Worm (Caenorhabditis elegans) whole organism, L4 larva: Measurements from ENCODE around the gene pgap-1.
"Not testable (repeated sequence)": the region's sequence is repeated elsewhere in the genome, so short reads cannot be mapped to it uniquely, and the experiment has no call there.

ENCODE experiments used
- D1046.2 ChIP-seq: fragments of 200-800 bp; sonication (Bioruptor generic); IDR thresholded peaks from 2 replicates; pipeline ENCODE4 v1.3.6; 2022; ENCODE audit warnings: missing genetic modification characterization, missing compliant biosample characterization
- F37D6.2 ChIP-seq: sonication (generic microtip); optimal IDR thresholded peaks from 2 replicates; lab custom pipeline; 2016; ENCODE audit warnings: mild to moderate bottlenecking, missing genetic modification characterization, missing compliant biosample characterization
- F44E2.7 ChIP-seq: fragments of 200-800 bp; sonication (Bioruptor generic); IDR thresholded peaks from 2 replicates; pipeline ENCODE4 v2.1.2; 2022; ENCODE audit warnings: missing genetic modification characterization, missing compliant biosample characterization
- F49E8.2 ChIP-seq: sonication (generic microtip); optimal IDR thresholded peaks from 2 replicates; lab custom pipeline; 2016; ENCODE audit warnings: missing compliant biosample characterization, mild to moderate bottlenecking, missing genetic modification characterization, borderline replicate concordance
- T20F7.1 ChIP-seq: fragments of 200-800 bp; sonication (Bioruptor generic); optimal IDR thresholded peaks from 2 replicates; lab custom pipeline; 2018; ENCODE audit warnings: mild to moderate bottlenecking, missing genetic modification characterization, missing compliant biosample characterization
- Y105C5A.15 ChIP-seq: fragments of 200-800 bp; sonication (Bioruptor generic); IDR thresholded peaks from 2 replicates; pipeline ENCODE4 v1.3.6; 2022; ENCODE audit warnings: missing genetic modification characterization, missing compliant biosample characterization
- ZK546.5 ChIP-seq, 2 experiments: sonication (generic microtip); optimal IDR thresholded peaks; 2 replicates each; lab custom pipeline; 2017; ENCODE audit warnings: missing biosample characterization in 2 of 2, missing genetic modification characterization in 2 of 2
- ceh-20 ChIP-seq: fragments of 200-800 bp; sonication (Bioruptor generic); IDR thresholded peaks from 2 replicates; pipeline ENCODE4 v1.3.6; 2022; ENCODE audit warnings: missing genetic modification reagents, missing genetic modification characterization, missing compliant biosample characterization
- ceh-44 ChIP-seq: fragments of 200-800 bp; sonication (Bioruptor generic); IDR thresholded peaks from 2 replicates; pipeline ENCODE4 v1.3.6; 2022; ENCODE audit warnings: missing genetic modification reagents, missing genetic modification characterization, missing compliant biosample characterization
- ceh-62 ChIP-seq: sonication (generic microtip); optimal IDR thresholded peaks from 2 replicates; lab custom pipeline; 2017; ENCODE audit warnings: missing biosample characterization, missing genetic modification characterization
- ctbp-1 ChIP-seq: fragments of 200-800 bp; sonication (Bioruptor generic); IDR thresholded peaks from 2 replicates; pipeline ENCODE4 v1.3.6; 2022; ENCODE audit warnings: missing genetic modification reagents, missing genetic modification characterization, missing compliant biosample characterization
- daf-16 ChIP-seq, 3 experiments: sonication (generic microtip); optimal IDR thresholded peaks; 2 replicates each; lab custom pipeline; 2016 to 2017; ENCODE audit warnings: missing genetic modification characterization in 3 of 3, missing genetic modification reagents in 3 of 3, mild to moderate bottlenecking in 2 of 3, missing compliant biosample characterization in 2 of 3, missing biosample characterization in 1 of 3, moderate library complexity in 1 of 3
- daf-8 ChIP-seq: fragments of 200-800 bp; sonication (Bioruptor generic); IDR thresholded peaks from 2 replicates; pipeline ENCODE4 v1.3.6; 2022; ENCODE audit warnings: missing genetic modification characterization, missing compliant biosample characterization
- dmd-8 ChIP-seq: fragments of 200-800 bp; sonication (Bioruptor generic); IDR thresholded peaks from 2 replicates; pipeline ENCODE4 v1.3.6; 2022; ENCODE audit warnings: missing genetic modification characterization, missing compliant biosample characterization
- dpl-1 ChIP-seq: fragments of 150-350 bp; optimal IDR thresholded peaks from 2 replicates; lab custom pipeline; 2014; ENCODE audit warnings: missing biosample characterization, missing genetic modification reagents, missing genetic modification characterization
- duxl-1 ChIP-seq: sonication (generic microtip); optimal IDR thresholded peaks from 2 replicates; lab custom pipeline; 2016; ENCODE audit warnings: mild to moderate bottlenecking, missing genetic modification characterization, moderate library complexity, missing compliant biosample characterization; ENCODE audit not compliant: poor library complexity
- fkh-10 ChIP-seq: fragments of 150-350 bp; optimal IDR thresholded peaks from 2 replicates; lab custom pipeline; 2014; ENCODE audit warnings: missing biosample characterization, missing genetic modification reagents, missing genetic modification characterization
- jun-1 ChIP-seq: fragments of 150-350 bp; optimal IDR thresholded peaks from 2 replicates; lab custom pipeline; 2014; ENCODE audit warnings: missing biosample characterization, missing genetic modification reagents, missing genetic modification characterization
- lim-7 ChIP-seq: fragments of 200-800 bp; sonication (Bioruptor generic); IDR thresholded peaks from 2 replicates; pipeline ENCODE4 v1.3.6; 2022; ENCODE audit warnings: missing genetic modification characterization, missing compliant biosample characterization
- lin-29 ChIP-seq: fragments of 200-800 bp; sonication (Bioruptor generic); IDR thresholded peaks from 2 replicates; pipeline ENCODE4 v1.3.6; 2022; ENCODE audit warnings: missing genetic modification reagents, missing genetic modification characterization, missing compliant biosample characterization
- mdl-1 ChIP-seq, 2 experiments: fragments of 150-350 bp in 1 of 2; sonication (generic microtip) in 1 of 2; optimal IDR thresholded peaks; 2 replicates each; lab custom pipeline; 2014 to 2017; ENCODE audit warnings: missing biosample characterization in 2 of 2, missing genetic modification characterization in 2 of 2
- mep-1 ChIP-seq: fragments of 150-350 bp; sonication (generic microtip); optimal IDR thresholded peaks from 3 replicates; lab custom pipeline; 2014; ENCODE audit warnings: missing biosample characterization, missing genetic modification characterization
- mxl-2 ChIP-seq: fragments of 200-800 bp; sonication (Bioruptor generic); conservative IDR thresholded peaks from 2 replicates; pipeline ENCODE4 v1.3.6; 2022; ENCODE audit warnings: missing genetic modification reagents, missing genetic modification characterization, missing compliant biosample characterization
- nhr-10 ChIP-seq: fragments of 150-350 bp; optimal IDR thresholded peaks from 2 replicates; lab custom pipeline; 2014; ENCODE audit warnings: missing biosample characterization, missing genetic modification characterization
- nhr-11 ChIP-seq: fragments of 150-350 bp; optimal IDR thresholded peaks from 2 replicates; lab custom pipeline; 2014; ENCODE audit warnings: missing biosample characterization, missing genetic modification characterization
- nhr-25 ChIP-seq: sonication (generic microtip); optimal IDR thresholded peaks from 2 replicates; lab custom pipeline; 2017; ENCODE audit warnings: missing genetic modification characterization, mild to moderate bottlenecking, missing compliant biosample characterization, antibody characterized with exemption, moderate library complexity, borderline replicate concordance; ENCODE audit not compliant: insufficient read depth
- nhr-28 ChIP-seq: fragments of 150-350 bp; optimal IDR thresholded peaks from 2 replicates; lab custom pipeline; 2014; ENCODE audit warnings: missing biosample characterization, missing genetic modification characterization
- nhr-76 ChIP-seq: fragments of 150-350 bp; optimal IDR thresholded peaks from 2 replicates; lab custom pipeline; 2014; ENCODE audit warnings: missing biosample characterization, missing genetic modification characterization
- php-3 ChIP-seq: fragments of 200-800 bp; sonication (Bioruptor generic); IDR thresholded peaks from 2 replicates; pipeline ENCODE4 v1.3.6; 2022; ENCODE audit warnings: missing genetic modification reagents, missing genetic modification characterization, missing compliant biosample characterization
- snpc-4 ChIP-seq: fragments of 150-350 bp; optimal IDR thresholded peaks from 2 replicates; lab custom pipeline; 2014; ENCODE audit warnings: missing biosample characterization, missing genetic modification characterization
- spr-3 ChIP-seq: fragments of 200-800 bp; sonication (Bioruptor generic); optimal IDR thresholded peaks from 2 replicates; lab custom pipeline; 2018; ENCODE audit warnings: mild to moderate bottlenecking, missing genetic modification characterization, missing compliant biosample characterization
- tag-97 ChIP-seq: fragments of 200-800 bp; sonication (Bioruptor generic); IDR thresholded peaks from 2 replicates; pipeline ENCODE4 v1.3.6; 2022; ENCODE audit warnings: missing genetic modification characterization, missing compliant biosample characterization
- vab-7 ChIP-seq: fragments of 200-800 bp; sonication (Bioruptor generic); IDR thresholded peaks from 2 replicates; pipeline ENCODE4 v1.3.6; 2022; ENCODE audit warnings: missing genetic modification reagents, missing genetic modification characterization, missing compliant biosample characterization
- zfp-2 ChIP-seq: sonication (generic microtip); optimal IDR thresholded peaks from 2 replicates; lab custom pipeline; 2016; ENCODE audit warnings: mild to moderate bottlenecking, missing genetic modification characterization, missing compliant biosample characterization
- ztf-11 ChIP-seq: fragments of 150-350 bp; optimal IDR thresholded peaks from 2 replicates; lab custom pipeline; 2014; ENCODE audit warnings: missing biosample characterization, missing genetic modification characterization
- ztf-7 ChIP-seq: fragments of 150-350 bp; optimal IDR thresholded peaks from 2 replicates; lab custom pipeline; 2014; ENCODE audit warnings: missing biosample characterization, missing genetic modification characterization

Gene pgap-1

DNA sequence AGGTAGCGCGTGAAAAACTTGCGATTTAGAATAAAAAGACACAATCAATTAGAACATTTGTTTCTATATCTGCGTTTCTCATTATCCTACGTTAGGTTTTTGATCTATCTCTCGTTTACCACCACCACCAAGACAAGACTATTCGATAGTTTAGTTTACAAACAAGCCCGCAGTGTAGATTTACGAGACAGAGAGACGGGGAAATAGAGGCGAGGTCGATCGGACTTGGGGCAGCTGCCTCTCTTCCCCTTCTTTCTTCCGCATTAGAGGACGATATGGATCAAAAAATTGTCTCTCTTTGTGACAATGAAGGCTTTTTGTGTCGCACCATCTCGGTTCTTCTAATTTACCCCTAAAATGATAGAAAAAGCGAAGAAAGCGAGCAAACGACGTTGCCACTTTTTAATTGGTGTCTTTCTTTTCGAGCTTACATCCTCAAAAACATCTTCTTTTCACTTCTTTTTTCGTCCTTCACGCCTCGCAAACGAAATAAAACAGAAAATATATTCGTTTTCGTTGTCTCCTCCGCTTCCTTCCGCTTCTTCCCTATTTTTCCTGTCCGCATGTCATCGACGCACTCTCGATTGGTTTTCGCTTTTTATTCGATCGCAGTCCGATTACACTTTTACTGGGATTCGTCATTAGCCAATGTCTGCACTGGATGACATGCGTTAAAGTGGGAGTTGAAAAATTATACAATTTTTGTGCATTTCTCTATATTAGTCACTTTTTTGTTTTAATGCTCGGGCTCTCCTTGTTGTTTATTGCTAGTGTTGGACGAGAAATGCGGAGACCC is 39.9 kb downstream of the pgap-1 start (continued):
- TF ChIP-seq F44E2.7 = no peak
- TF ChIP-seq Y105C5A.15 (GFP tag; lab: Robert Waterston, UW) = no peak
- TF ChIP-seq mdl-1 (tag; optimal IDR thresholded peaks at IDR 0.05; lab: Kevin White, UChicago) = peak in 1 of 2 experiments; percentile 9
- TF ChIP-seq lin-29 (GFP tag; lab: Robert Waterston, UW) = no peak
- no peak for TF ChIP-seq mxl-2
- peak; percentile 27 for TF ChIP-seq nhr-28 (tag; lab: Kevin White, UChicago)
- no peak for TF ChIP-seq ctbp-1
- no peak for TF ChIP-seq daf-8
- no peak for TF ChIP-seq fkh-10 (GFP tag; lab: Kevin White, UChicago)
- no peak for TF ChIP-seq zfp-2 (tag; lab: Kevin White, UChicago)
- TF ChIP-seq tag-97 (GFP tag; lab: Robert Waterston, UW) = no peak
- TF ChIP-seq mep-1 (tag; lab: Kevin White, UChicago) = no peak
- no peak for TF ChIP-seq duxl-1
- TF ChIP-seq vab-7 (GFP tag; lab: Robert Waterston, UW) = no peak
- TF ChIP-seq nhr-11 (tag; lab: Kevin White, UChicago) = no peak
- no peak for TF ChIP-seq lim-7 (GFP tag; lab: Robert Waterston, UW)
- no peak for TF ChIP-seq dpl-1 (GFP tag; lab: Kevin White, UChicago)
- TF ChIP-seq nhr-76 (tag; lab: Kevin White, UChicago) = no peak
- no peak for TF ChIP-seq snpc-4
- TF ChIP-seq T20F7.1 = no peak
- no peak for TF ChIP-seq ceh-44 (GFP tag; lab: Robert Waterston, UW)
- TF ChIP-seq jun-1 (tag; lab: Kevin White, UChicago) = no peak
- no peak for TF ChIP-seq nhr-10 (tag; lab: Kevin White, UChicago)

DNA sequence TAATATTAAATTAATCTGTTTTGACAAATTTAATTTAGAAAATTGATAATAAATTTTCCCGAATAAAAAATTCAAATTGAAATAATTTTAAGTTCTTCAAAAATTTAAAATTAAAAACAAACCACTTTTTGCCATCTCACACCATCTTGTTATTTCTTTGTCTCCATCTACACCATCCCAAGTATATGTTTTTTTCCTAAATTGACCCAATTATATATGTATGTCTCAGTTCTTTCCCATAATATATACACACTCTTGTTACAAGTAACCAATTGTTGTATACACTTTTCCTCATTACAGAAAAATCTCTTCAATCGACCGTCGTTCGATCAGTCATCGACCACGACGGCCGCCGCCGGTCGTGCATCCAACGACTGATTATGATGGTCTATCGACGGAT is 40.6 kb downstream of the pgap-1 start, which contains the start of gene gly-20:
gly-20 (plus strand) TSS at position 301 of the 400 bp plus-strand sequence.
- TF ChIP-seq dmd-8 (GFP tag; lab: Robert Waterston, UW) (no peak), F49E8.2 (no peak), nhr-25 (tag; lab: Kevin White, UChicago) (no peak), T20F7.1 (no peak), F37D6.2 (tag; lab: Kevin White, UChicago) (no peak), D1046.2 (GFP tag; lab: Robert Waterston, UW) (no peak), spr-3 (GFP tag; lab: Kevin White, UChicago) (no peak), ceh-20 (GFP tag; lab: Robert Waterston, UW) (no peak), daf-16 (GFP tag; optimal IDR thresholded peaks at IDR 0.05; lab: Kevin White, UChicago) (no peak), daf-16 (tag; optimal IDR thresholded peaks at IDR 0.05; lab: Kevin White, UChicago) (no peak), ztf-11 (tag; lab: Kevin White, UChicago) (no peak), php-3 (GFP tag; lab: Robert Waterston, UW) (no peak), ZK546.5 (tag; optimal IDR thresholded peaks at IDR 0.05; lab: Kevin White, UChicago) (no peak)

DNA sequence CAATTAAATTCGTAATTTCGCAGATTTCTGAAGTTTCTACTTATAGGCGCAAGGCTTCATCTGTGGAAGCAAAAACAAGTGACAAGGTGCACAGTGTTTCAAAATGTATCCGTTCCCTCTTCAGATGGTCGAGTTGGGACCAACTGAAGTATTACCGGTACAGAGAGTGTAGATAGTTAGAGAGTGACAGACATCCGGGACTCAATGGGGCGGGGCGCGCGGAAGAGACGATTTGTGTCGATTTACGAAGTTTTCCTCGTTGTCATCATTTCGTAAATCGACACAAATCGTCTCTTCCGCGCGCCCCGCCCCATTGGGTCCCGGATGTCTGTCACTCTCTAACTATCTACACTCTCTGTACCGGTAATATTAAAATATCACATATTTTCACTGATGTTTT is 44.4 kb downstream of the pgap-1 start, which contains the start of gene C03E10.3:
C03E10.3 (plus strand) TSS at position 301 of the 400 bp plus-strand sequence.
- not testable (repeated sequence) for TF ChIP-seq ceh-62 (tag; lab: Kevin White, UChicago); ztf-7 (tag; lab: Kevin White, UChicago); vab-7 (GFP tag; lab: Robert Waterston, UW)
